Worm (Caenorhabditis elegans): Measurements from ENCODE around the gene Y57G11B.5.

DNA sequence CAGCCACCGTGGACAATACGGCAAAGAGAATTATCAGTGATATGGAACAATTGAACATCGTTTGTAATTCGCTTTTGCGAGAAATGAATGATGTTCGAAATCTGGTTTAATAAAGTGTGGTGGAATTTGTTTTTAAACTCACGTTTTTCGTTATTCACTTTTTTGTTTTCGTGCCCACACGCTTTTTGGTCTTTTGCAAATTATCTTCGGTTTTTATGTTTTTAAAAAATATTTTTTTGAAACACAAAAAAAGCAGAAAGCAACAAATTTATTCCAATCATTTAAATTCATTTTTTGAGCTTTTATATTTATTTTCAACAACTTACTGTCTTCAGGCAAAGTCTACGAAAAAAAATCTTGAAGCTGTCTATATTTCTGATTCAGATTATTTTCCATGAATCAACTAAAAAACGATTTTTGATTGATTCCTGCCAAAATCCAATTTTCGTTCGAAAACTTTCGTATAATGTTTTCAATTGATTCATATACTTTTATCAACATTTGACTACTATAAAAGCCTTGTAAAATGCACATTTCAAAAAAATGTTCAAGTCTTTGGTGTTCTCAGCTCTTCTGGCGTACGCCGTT is at the start of gene Y57G11B.5, which contains the start of gene Y57G11B.3:
- TF ChIP-seq him-1 (tag; optimal IDR thresholded peaks at IDR 0.05) (no peak), W03F9.2 (tag; optimal IDR thresholded peaks at IDR 0.05) (no peak)

All from whole organism, L4/young adult.